Worm (Caenorhabditis elegans) whole organism, mixed stage, embryonic: ENCODE results near the gene bckd-1A.

ENCODE experiments used
- bed-3 ChIP-seq: fragments of 200-800 bp; sonication (Bioruptor generic); optimal IDR thresholded peaks from 3 replicates; lab custom pipeline; 2018; ENCODE audit warnings: mild to moderate bottlenecking, missing genetic modification characterization, moderate library complexity, missing compliant biosample characterization
- blmp-1 ChIP-seq: fragments of 150-350 bp; optimal IDR thresholded peaks from 2 replicates; lab custom pipeline; 2014; ENCODE audit warnings: missing biosample characterization, missing genetic modification characterization
- ces-1 ChIP-seq: fragments of 150-350 bp; optimal IDR thresholded peaks from 2 replicates; lab custom pipeline; 2014; ENCODE audit warnings: missing biosample characterization, missing genetic modification reagents, missing genetic modification characterization
- lin-32 ChIP-seq: fragments of 200-800 bp; sonication (Bioruptor generic); optimal IDR thresholded peaks from 2 replicates; lab custom pipeline; 2018; ENCODE audit warnings: mild to moderate bottlenecking, missing genetic modification characterization, missing compliant biosample characterization
- mep-1 ChIP-seq: fragments of 150-350 bp; optimal IDR thresholded peaks from 2 replicates; lab custom pipeline; 2017; ENCODE audit warnings: missing biosample characterization, missing genetic modification reagents, missing genetic modification characterization, inconsistent platforms
- nhr-12 ChIP-seq: fragments of 150-350 bp; optimal IDR thresholded peaks from 2 replicates; lab custom pipeline; 2014; ENCODE audit warnings: missing biosample characterization, missing genetic modification characterization
- nhr-28 ChIP-seq: fragments of 150-350 bp; optimal IDR thresholded peaks from 2 replicates; lab custom pipeline; 2014; ENCODE audit warnings: missing biosample characterization, missing genetic modification characterization
- pha-4 ChIP-seq: fragments of 150-350 bp; optimal IDR thresholded peaks from 2 replicates; lab custom pipeline; 2018; ENCODE audit warnings: missing biosample characterization, missing genetic modification reagents, missing genetic modification characterization
- snpc-4 ChIP-seq: fragments of 150-350 bp; optimal IDR thresholded peaks from 2 replicates; lab custom pipeline; 2014; ENCODE audit warnings: missing biosample characterization, missing genetic modification characterization
- unc-120 ChIP-seq: sonication (generic microtip); optimal IDR thresholded peaks from 2 replicates; lab custom pipeline; 2017; ENCODE audit warnings: missing genetic modification characterization, missing compliant biosample characterization; ENCODE audit not compliant: poor library complexity, severe bottlenecking
- unc-39 ChIP-seq: fragments of 150-350 bp; optimal IDR thresholded peaks from 2 replicates; lab custom pipeline; 2014; ENCODE audit warnings: missing biosample characterization, missing genetic modification characterization
- unc-62 ChIP-seq: fragments of 150-350 bp; optimal IDR thresholded peaks from 2 replicates; lab custom pipeline; 2014; ENCODE audit warnings: missing biosample characterization, missing genetic modification reagents, missing genetic modification characterization

ce11 chrIII:12934417-12934816 is 37.9 kb downstream of the bckd-1A start, which contains the start of gene epg-3:
- TF ChIP-seq nhr-28 (tag; lab: Kevin White, UChicago), result no peak
- no peak for TF ChIP-seq nhr-12 (tag; lab: Kevin White, UChicago)
- TF ChIP-seq unc-62 (GFP tag; lab: Kevin White, UChicago), result no peak
- TF ChIP-seq bed-3 (GFP tag; lab: Kevin White, UChicago), result no peak
- TF ChIP-seq unc-39 (tag; lab: Kevin White, UChicago), result no peak
- TF ChIP-seq unc-120 (tag; lab: Kevin White, UChicago), result no peak
- no peak for TF ChIP-seq ces-1 (GFP tag; lab: Kevin White, UChicago)
- TF ChIP-seq mep-1 (tag; lab: Kevin White, UChicago), result no peak
- TF ChIP-seq blmp-1 (tag; lab: Kevin White, UChicago), result no peak
- no peak for TF ChIP-seq pha-4 (tag; lab: Kevin White, UChicago)
- TF ChIP-seq lin-32 (GFP tag; lab: Kevin White, UChicago), result no peak
- TF ChIP-seq snpc-4 (tag; lab: Kevin White, UChicago), result no peak
